Worm (Caenorhabditis elegans) whole organism, mixed stage, embryonic: ENCODE results near the gene C01G12.3.

Experiments
- ces-1 ChIP-seq: fragments of 150-350 bp; optimal IDR thresholded peaks from 2 replicates; lab custom pipeline; 2014; ENCODE audit warnings: missing biosample characterization, missing genetic modification reagents, missing genetic modification characterization
- elt-3 ChIP-seq: fragments of 150-350 bp; optimal IDR thresholded peaks from 2 replicates; lab custom pipeline; 2014; ENCODE audit warnings: missing biosample characterization, missing genetic modification characterization
- hlh-1 ChIP-seq: fragments of 150-350 bp; optimal IDR thresholded peaks from 2 replicates; lab custom pipeline; 2014; ENCODE audit warnings: missing biosample characterization, missing genetic modification reagents, missing genetic modification characterization
- lin-13 ChIP-seq: fragments of 150-350 bp; optimal IDR thresholded peaks from 2 replicates; lab custom pipeline; 2014; ENCODE audit warnings: missing biosample characterization, missing genetic modification characterization
- lsy-2 ChIP-seq: fragments of 150-350 bp; optimal IDR thresholded peaks from 2 replicates; lab custom pipeline; 2014; ENCODE audit warnings: missing biosample characterization, missing genetic modification characterization
- nhr-28 ChIP-seq: fragments of 150-350 bp; optimal IDR thresholded peaks from 2 replicates; lab custom pipeline; 2014; ENCODE audit warnings: missing biosample characterization, missing genetic modification characterization
- pha-4 ChIP-seq: fragments of 150-350 bp; optimal IDR thresholded peaks from 2 replicates; lab custom pipeline; 2018; ENCODE audit warnings: missing biosample characterization, missing genetic modification reagents, missing genetic modification characterization
- snpc-4 ChIP-seq: fragments of 150-350 bp; optimal IDR thresholded peaks from 2 replicates; lab custom pipeline; 2014; ENCODE audit warnings: missing biosample characterization, missing genetic modification characterization
- unc-62 ChIP-seq: fragments of 150-350 bp; optimal IDR thresholded peaks from 2 replicates; lab custom pipeline; 2014; ENCODE audit warnings: missing biosample characterization, missing genetic modification reagents, missing genetic modification characterization

ce11 chrII:14605479-14605878 is 23.4 kb upstream of the C01G12.3 start, which contains the start of gene F19H8.2:
- no peak for TF ChIP-seq pha-4
- TF ChIP-seq unc-62 (GFP tag; lab: Kevin White, UChicago): no peak
- TF ChIP-seq lin-13: no peak
- TF ChIP-seq elt-3: no peak
- no peak for TF ChIP-seq snpc-4 (tag; lab: Kevin White, UChicago)
- no peak for TF ChIP-seq hlh-1
- TF ChIP-seq ces-1 (GFP tag; lab: Kevin White, UChicago): no peak
- no peak for TF ChIP-seq nhr-28 (tag; lab: Kevin White, UChicago)
- TF ChIP-seq lsy-2: no peak
